Fruit fly (Drosophila melanogaster): ENCODE results near the gene Galphaf.

The Galphaf gene

dm6 chr3L:16646865-16647459 lies 20.8 kb downstream of the Galphaf start (continued):
- TF ChIP-seq lov (optimal IDR thresholded peaks at IDR 0.05), result no peak
- peak; percentile 70; the same call in 1 of the 3 replicates for TF ChIP-seq lov (GFP tag; IDR thresholded peaks at IDR 0.05)
- no peak for TF ChIP-seq CG6813 (GFP tag; optimal IDR thresholded peaks at IDR 0.05)
- peak; percentile 42; the same call in 1 of the 3 replicates for TF ChIP-seq Dbx (GFP tag; IDR thresholded peaks at IDR 0.05)
- TF ChIP-seq CG11398 (GFP tag; optimal IDR thresholded peaks at IDR 0.05), result no peak
- TF ChIP-seq grau (tag; optimal IDR thresholded peaks at IDR 0.05), result no peak
- TF ChIP-seq Rfx (GFP tag; IDR thresholded peaks at IDR 0.05), result peak; percentile 35; the same call in 1 of the 2 replicates
- peak; percentile 89 for TF ChIP-seq Hr39 (optimal IDR thresholded peaks at IDR 0.05)
- peak; percentile 3 for TF ChIP-seq pum (GFP tag; optimal IDR thresholded peaks at IDR 0.05)
- peak; percentile 34; the same call in 1 of the 2 replicates for TF ChIP-seq CG32532 (GFP tag; IDR thresholded peaks at IDR 0.05)
- TF ChIP-seq HHEX (GFP tag; optimal IDR thresholded peaks at IDR 0.05), result no peak
- TF ChIP-seq ac (GFP tag; optimal IDR thresholded peaks at IDR 0.05), result no peak
- 0 out of 3 replicates have a peak, but pooled peaks have one; percentile 27 for TF ChIP-seq dysf (GFP tag; IDR thresholded peaks at IDR 0.05)
- TF ChIP-seq pb (GFP tag; optimal IDR thresholded peaks at IDR 0.05), result peak; percentile 11
- no peak for TF ChIP-seq prd (optimal IDR thresholded peaks at IDR 0.05)
- TF ChIP-seq prd (GFP tag; IDR thresholded peaks at IDR 0.05), result 0 out of 3 replicates have a peak, but pooled peaks have one; percentile 22

dm6 chr3L:16645323-16645982 lies 22.3 kb downstream of the Galphaf start:
- TF ChIP-seq CG13287 (GFP tag; IDR thresholded peaks at IDR 0.05; ENCODE audit: partially characterized antibody) (no peak), CG2678 (tag; optimal IDR thresholded peaks at IDR 0.05) (no peak), aop (GFP tag; IDR thresholded peaks at IDR 0.05) (no peak), nerfin-1 (tag; optimal IDR thresholded peaks at IDR 0.05) (peak; percentile 51), luna (GFP tag; optimal IDR thresholded peaks at IDR 0.05) (no peak), abd-A (tag; optimal IDR thresholded peaks at IDR 0.05) (peak; percentile 81), CHES-1-like (GFP tag; optimal IDR thresholded peaks at IDR 0.05) (no peak), Hr3 (GFP tag; optimal IDR thresholded peaks at IDR 0.05) (no peak), CG5245 (GFP tag; optimal IDR thresholded peaks at IDR 0.05) (no peak), Tbp (GFP tag; optimal IDR thresholded peaks at IDR 0.05) (no peak), Xrp1 (GFP tag; IDR thresholded peaks at IDR 0.05) (no peak), CG12391 (tag; optimal IDR thresholded peaks at IDR 0.05) (no peak), CG5180 (GFP tag; optimal IDR thresholded peaks at IDR 0.05) (no peak), H2.0 (GFP tag; IDR thresholded peaks at IDR 0.05) (no peak), bowl (GFP tag; IDR thresholded peaks at IDR 0.05) (0 out of 2 replicates have a peak, but pooled peaks have one; percentile 22), CG11085 (GFP tag; IDR thresholded peaks at IDR 0.05) (no peak), gro (GFP tag; optimal IDR thresholded peaks at IDR 0.05) (no peak), trh (GFP tag; optimal IDR thresholded peaks at IDR 0.05) (no peak), CG4617 (GFP tag; optimal IDR thresholded peaks at IDR 0.05; ENCODE audit: borderline replicate concordance) (no peak), Dip2 (GFP tag; IDR thresholded peaks at IDR 0.05) (no peak), CG34422 (GFP tag; IDR thresholded peaks at IDR 0.05) (no peak), gcm2 (GFP tag; optimal IDR thresholded peaks at IDR 0.05) (no peak), Dll (GFP tag; IDR thresholded peaks at IDR 0.05; ENCODE audit: partially characterized antibody) (0 out of 4 replicates have a peak, but pooled peaks have one; percentile 29), ato (GFP tag; IDR thresholded peaks at IDR 0.05; ENCODE audit: partially characterized antibody) (no peak), CG11696 (GFP tag; IDR thresholded peaks at IDR 0.05) (no peak), btn (GFP tag; optimal IDR thresholded peaks at IDR 0.05) (no peak), zen (tag; optimal IDR thresholded peaks at IDR 0.05) (no peak), gfzf (GFP tag; optimal IDR thresholded peaks at IDR 0.05) (no peak), CG6791 (GFP tag; IDR thresholded peaks at IDR 0.05; ENCODE audit: partially characterized antibody) (no peak), HmgZ (tag; optimal IDR thresholded peaks at IDR 0.05) (no peak), pnt (GFP tag; optimal IDR thresholded peaks at IDR 0.05) (no peak), CG8359 (GFP tag; optimal IDR thresholded peaks at IDR 0.05; ENCODE audit: borderline replicate concordance) (no peak), BtbVII (GFP tag; optimal IDR thresholded peaks at IDR 0.05) (no peak), HmgD (GFP tag; optimal IDR thresholded peaks at IDR 0.05) (no peak)

Measured in whole organism, embryonic.